Worm (Caenorhabditis elegans): ENCODE results near the gene R10D12.13.
A peak's percentile ranks its signal among the peaks of the same experiment; 100 is the strongest.

Gene R10D12.13

ce11 chrV:13992485-13992884 is 30.3 kb downstream of the R10D12.13 start, which contains the start of gene droe-4:
TSS of gene droe-4 (plus strand) at chrV:13992656.
- TF ChIP-seq ref-1 (GFP tag; conservative IDR thresholded peaks at IDR 0.05): no peak
- no peak for TF ChIP-seq klf-2 (GFP tag; conservative IDR thresholded peaks at IDR 0.05)
- no peak for TF ChIP-seq cog-1 (tag; optimal IDR thresholded peaks at IDR 0.05)
- TF ChIP-seq ztf-29 (GFP tag; IDR thresholded peaks at IDR 0.05): no peak
- TF ChIP-seq tab-1 (GFP tag; IDR thresholded peaks at IDR 0.05): no peak
- no peak for TF ChIP-seq T22C8.4 (GFP tag; IDR thresholded peaks at IDR 0.05)
- TF ChIP-seq ztf-23 (GFP tag; IDR thresholded peaks at IDR 0.05): no peak
- TF ChIP-seq flt-1 (GFP tag; IDR thresholded peaks at IDR 0.05): no peak
- no peak for TF ChIP-seq med-1 (GFP tag; optimal IDR thresholded peaks at IDR 0.05; ENCODE audit: insufficient read depth)

- TF ChIP-seq T22C8.4 (GFP tag; IDR thresholded peaks at IDR 0.05) (no peak), cog-1 (tag; optimal IDR thresholded peaks at IDR 0.05) (no peak), ztf-29 (GFP tag; IDR thresholded peaks at IDR 0.05) (no peak), tab-1 (GFP tag; IDR thresholded peaks at IDR 0.05) (no peak), flt-1 (GFP tag; IDR thresholded peaks at IDR 0.05) (no peak)
Measured at ce11 chrV:13993478-13993877, 31.3 kb downstream of the R10D12.13 start.

- no peak for TF ChIP-seq med-1 (GFP tag; optimal IDR thresholded peaks at IDR 0.05; ENCODE audit: insufficient read depth)
- TF ChIP-seq cog-1 (tag; optimal IDR thresholded peaks at IDR 0.05): no peak
- TF ChIP-seq ref-1 (GFP tag; conservative IDR thresholded peaks at IDR 0.05): no peak
- no peak for TF ChIP-seq ztf-29 (GFP tag; IDR thresholded peaks at IDR 0.05)
Measured at ce11 chrV:14001929-14002328, 39.7 kb downstream of the R10D12.13 start.

- TF ChIP-seq cog-1 (tag; optimal IDR thresholded peaks at IDR 0.05) (peak; percentile 24), T22C8.4 (GFP tag; IDR thresholded peaks at IDR 0.05) (no peak)
Measured at ce11 chrV:14002402-14002801, 40.2 kb downstream of the R10D12.13 start.

ce11 chrV:14003587-14004156 is 41.5 kb downstream of the R10D12.13 start:
- TF ChIP-seq T22C8.4 (GFP tag; IDR thresholded peaks at IDR 0.05) (no peak), ztf-23 (GFP tag; IDR thresholded peaks at IDR 0.05) (no peak), tab-1 (GFP tag; IDR thresholded peaks at IDR 0.05) (no peak), ztf-29 (GFP tag; IDR thresholded peaks at IDR 0.05) (no peak), klf-2 (GFP tag; conservative IDR thresholded peaks at IDR 0.05) (no peak), cog-1 (tag; optimal IDR thresholded peaks at IDR 0.05) (no peak), med-1 (GFP tag; optimal IDR thresholded peaks at IDR 0.05; ENCODE audit: insufficient read depth) (no peak), ref-1 (GFP tag; conservative IDR thresholded peaks at IDR 0.05) (no peak), flt-1 (GFP tag; IDR thresholded peaks at IDR 0.05) (no peak)

ce11 chrV:14004342-14004741 is 42.1 kb downstream of the R10D12.13 start:
- TF ChIP-seq ztf-23 (GFP tag; IDR thresholded peaks at IDR 0.05) (no peak), tab-1 (GFP tag; IDR thresholded peaks at IDR 0.05) (no peak), flt-1 (GFP tag; IDR thresholded peaks at IDR 0.05) (no peak), ztf-29 (GFP tag; IDR thresholded peaks at IDR 0.05) (no peak), klf-2 (GFP tag; conservative IDR thresholded peaks at IDR 0.05) (no peak), ref-1 (GFP tag; conservative IDR thresholded peaks at IDR 0.05) (no peak), med-1 (GFP tag; optimal IDR thresholded peaks at IDR 0.05; ENCODE audit: insufficient read depth) (no peak), cog-1 (tag; optimal IDR thresholded peaks at IDR 0.05) (no peak), T22C8.4 (GFP tag; IDR thresholded peaks at IDR 0.05) (no peak)

- TF ChIP-seq ztf-23 (GFP tag; IDR thresholded peaks at IDR 0.05) (no peak), cog-1 (tag; optimal IDR thresholded peaks at IDR 0.05) (no peak), klf-2 (GFP tag; conservative IDR thresholded peaks at IDR 0.05) (no peak), med-1 (GFP tag; optimal IDR thresholded peaks at IDR 0.05; ENCODE audit: insufficient read depth) (no peak), ref-1 (GFP tag; conservative IDR thresholded peaks at IDR 0.05) (no peak), ztf-29 (GFP tag; IDR thresholded peaks at IDR 0.05) (no peak), flt-1 (GFP tag; IDR thresholded peaks at IDR 0.05) (no peak), T22C8.4 (GFP tag; IDR thresholded peaks at IDR 0.05) (no peak), tab-1 (GFP tag; IDR thresholded peaks at IDR 0.05) (no peak)
Measured at ce11 chrV:14005812-14006211, 43.6 kb downstream of the R10D12.13 start, which contains the start of gene ric-7. TSS of gene ric-7 (minus strand) at chrV:14005912.

- no peak for TF ChIP-seq med-1 (GFP tag; optimal IDR thresholded peaks at IDR 0.05; ENCODE audit: insufficient read depth)
- no peak for TF ChIP-seq tab-1 (GFP tag; IDR thresholded peaks at IDR 0.05)
- TF ChIP-seq T22C8.4 (GFP tag; IDR thresholded peaks at IDR 0.05): no peak
- TF ChIP-seq flt-1 (GFP tag; IDR thresholded peaks at IDR 0.05): 0 out of 2 replicates have a peak, but pooled peaks have one; percentile 4
- no peak for TF ChIP-seq ztf-23 (GFP tag; IDR thresholded peaks at IDR 0.05)
Measured at ce11 chrV:14006819-14007218, 44.6 kb downstream of the R10D12.13 start.

ce11 chrV:14008353-14008859 is 46.2 kb downstream of the R10D12.13 start:
- TF ChIP-seq ztf-29 (GFP tag; IDR thresholded peaks at IDR 0.05) (no peak), T22C8.4 (GFP tag; IDR thresholded peaks at IDR 0.05) (0 out of 2 replicates have a peak, but pooled peaks have one; percentile 10)

- TF ChIP-seq ztf-23 (GFP tag; IDR thresholded peaks at IDR 0.05): no peak
- no peak for TF ChIP-seq cog-1 (tag; optimal IDR thresholded peaks at IDR 0.05)
- no peak for TF ChIP-seq tab-1 (GFP tag; IDR thresholded peaks at IDR 0.05)
- no peak for TF ChIP-seq med-1 (GFP tag; optimal IDR thresholded peaks at IDR 0.05; ENCODE audit: insufficient read depth)
- TF ChIP-seq ref-1 (GFP tag; conservative IDR thresholded peaks at IDR 0.05): no peak
- TF ChIP-seq klf-2 (GFP tag; conservative IDR thresholded peaks at IDR 0.05): no peak
- TF ChIP-seq flt-1 (GFP tag; IDR thresholded peaks at IDR 0.05): no peak
- TF ChIP-seq ztf-29 (GFP tag; IDR thresholded peaks at IDR 0.05): no peak
- no peak for TF ChIP-seq T22C8.4 (GFP tag; IDR thresholded peaks at IDR 0.05)
Measured at ce11 chrV:14010021-14010420, 47.8 kb downstream of the R10D12.13 start.

Data from whole organism, midembryonic.